Worm (Caenorhabditis elegans) whole organism, L3 larva: ENCODE results near the gene lin-49.

Experiments used
- R02D3.7 ChIP-seq: fragments of 150-350 bp; optimal IDR thresholded peaks from 2 replicates; lab custom pipeline; 2014; ENCODE audit warnings: missing biosample characterization, missing genetic modification characterization
- ZK546.5 ChIP-seq: sonication (generic microtip); optimal IDR thresholded peaks from 2 replicates; lab custom pipeline; 2017; ENCODE audit warnings: missing biosample characterization, missing genetic modification characterization
- ama-1 ChIP-seq: fragments of 150-350 bp; optimal IDR thresholded peaks from 2 replicates; lab custom pipeline; 2018
- daf-12 ChIP-seq: fragments of 150-350 bp; optimal IDR thresholded peaks from 2 replicates; lab custom pipeline; 2014; ENCODE audit warnings: missing biosample characterization, missing genetic modification reagents, missing genetic modification characterization
- elt-3 ChIP-seq, 3 experiments: fragments of 150-350 bp in 1 of 3; sonication (generic microtip) in 2 of 3; optimal IDR thresholded peaks; 2 replicates in 2 of 3; 4 replicates in 1 of 3; lab custom pipeline; 2014 to 2017; ENCODE audit warnings: missing biosample characterization in 3 of 3, missing genetic modification characterization in 3 of 3
- hmg-11 ChIP-seq: sonication (generic microtip); optimal IDR thresholded peaks from 2 replicates; lab custom pipeline; 2016; ENCODE audit warnings: missing genetic modification characterization, missing compliant biosample characterization
- lin-15B ChIP-seq: fragments of 150-350 bp; optimal IDR thresholded peaks from 2 replicates; lab custom pipeline; 2014; ENCODE audit warnings: missing biosample characterization, missing genetic modification characterization
- nhr-11 ChIP-seq: fragments of 150-350 bp; optimal IDR thresholded peaks from 2 replicates; lab custom pipeline; 2014; ENCODE audit warnings: missing biosample characterization, missing genetic modification characterization
- pha-4 ChIP-seq: fragments of 150-350 bp; optimal IDR thresholded peaks from 2 replicates; lab custom pipeline; 2014; ENCODE audit warnings: missing biosample characterization, missing genetic modification reagents, missing genetic modification characterization
- skn-1 ChIP-seq: fragments of 150-350 bp; optimal IDR thresholded peaks from 2 replicates; lab custom pipeline; 2014; ENCODE audit warnings: missing biosample characterization, missing genetic modification characterization
- zag-1 ChIP-seq: fragments of 150-350 bp; optimal IDR thresholded peaks from 2 replicates; lab custom pipeline; 2014; ENCODE audit warnings: missing biosample characterization, missing genetic modification characterization
- ztf-11 ChIP-seq: fragments of 150-350 bp; optimal IDR thresholded peaks from 2 replicates; lab custom pipeline; 2014; ENCODE audit warnings: missing biosample characterization, missing genetic modification characterization

DNA sequence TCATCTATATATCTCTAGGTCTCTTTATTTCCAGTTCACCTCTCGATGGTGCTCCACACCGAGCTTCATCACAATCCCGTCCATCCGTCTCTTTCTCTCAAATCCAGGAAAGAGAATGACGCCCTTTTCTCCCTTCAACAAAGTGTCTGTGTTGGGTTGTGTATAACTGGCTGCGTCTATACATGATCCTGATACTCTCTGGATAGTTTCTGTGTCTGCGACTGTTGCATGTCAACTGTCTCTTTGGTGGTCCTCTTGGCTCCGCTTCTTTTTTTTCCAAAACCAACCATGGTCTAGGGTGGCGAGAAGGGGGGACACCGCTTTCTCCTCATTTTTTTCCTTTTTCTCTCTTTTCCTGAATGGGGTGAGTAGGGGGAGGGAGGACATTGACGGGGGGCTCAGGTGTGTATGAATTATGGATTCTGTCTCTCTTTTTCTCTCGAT is 9.1 kb downstream of the lin-49 start:
- TF ChIP-seq ama-1: no peak
- TF ChIP-seq zag-1: no peak
- TF ChIP-seq daf-12: no peak
- TF ChIP-seq skn-1 (tag; lab: Kevin White, UChicago): no peak
- TF ChIP-seq ZK546.5 (tag; lab: Kevin White, UChicago): no peak
- TF ChIP-seq R02D3.7: no peak
- TF ChIP-seq ztf-11: no peak
- no peak for TF ChIP-seq elt-3 (tag; optimal IDR thresholded peaks at IDR 0.05; lab: Kevin White, UChicago)
- TF ChIP-seq hmg-11 (tag; lab: Kevin White, UChicago): peak; percentile 86
- TF ChIP-seq pha-4 (tag; lab: Kevin White, UChicago): no peak
- no peak for TF ChIP-seq nhr-11
- peak; percentile 25 for TF ChIP-seq lin-15B
